Worm (Caenorhabditis elegans): ENCODE results near the gene C52E4.12.

C52E4.12 gene

ce11 chrV:12026878-12027477 lies 31.0 kb downstream of the C52E4.12 start (continued):
- peak; percentile 6 for TF ChIP-seq F13H6.1 (tag; optimal IDR thresholded peaks at IDR 0.05)
- no peak for TF ChIP-seq dve-1 (tag; optimal IDR thresholded peaks at IDR 0.05)
- TF ChIP-seq sox-2 (GFP tag; IDR thresholded peaks at IDR 0.05), result no peak
- no peak for TF ChIP-seq madf-2 (tag; optimal IDR thresholded peaks at IDR 0.05)
- TF ChIP-seq K02D7.2 (tag; optimal IDR thresholded peaks at IDR 0.05), result no peak
- no peak for TF ChIP-seq fkh-6 (tag; optimal IDR thresholded peaks at IDR 0.05)
- TF ChIP-seq odd-2 (tag; optimal IDR thresholded peaks at IDR 0.05), result no peak
- TF ChIP-seq eyg-1 (tag; optimal IDR thresholded peaks at IDR 0.05), result no peak
- no peak for TF ChIP-seq ceh-2 (tag; optimal IDR thresholded peaks at IDR 0.05)
- no peak for TF ChIP-seq nhr-232 (tag; optimal IDR thresholded peaks at IDR 0.05)
- TF ChIP-seq mec-3 (tag; optimal IDR thresholded peaks at IDR 0.05; ENCODE audit: borderline replicate concordance), result no peak
- peak; percentile 76 for TF ChIP-seq ceh-31 (tag; optimal IDR thresholded peaks at IDR 0.05)
- peak; percentile 43 for TF ChIP-seq ref-2 (tag; optimal IDR thresholded peaks at IDR 0.05)
- TF ChIP-seq tbx-7 (tag; optimal IDR thresholded peaks at IDR 0.05), result no peak
- TF ChIP-seq elt-4 (tag; optimal IDR thresholded peaks at IDR 0.05), result no peak
- TF ChIP-seq pros-1 (tag; optimal IDR thresholded peaks at IDR 0.05), result peak; percentile 53
- TF ChIP-seq npax-4 (tag; optimal IDR thresholded peaks at IDR 0.05), result no peak
- no peak for TF ChIP-seq hlh-30 (tag; optimal IDR thresholded peaks at IDR 0.05; ENCODE audit: insufficient read depth)
- no peak for TF ChIP-seq ets-4 (tag; optimal IDR thresholded peaks at IDR 0.05)
- no peak for TF ChIP-seq ama-1 (optimal IDR thresholded peaks at IDR 0.05)
- peak; percentile 74 for TF ChIP-seq unc-42 (tag; optimal IDR thresholded peaks at IDR 0.05)
- TF ChIP-seq dmd-4 (tag; optimal IDR thresholded peaks at IDR 0.05; ENCODE audit: borderline replicate concordance), result no peak
- TF ChIP-seq hlh-15 (tag; optimal IDR thresholded peaks at IDR 0.05), result no peak
- TF ChIP-seq fax-1 (tag; optimal IDR thresholded peaks at IDR 0.05), result no peak
- TF ChIP-seq unc-86 (tag; optimal IDR thresholded peaks at IDR 0.05), result no peak
- TF ChIP-seq pha-2 (tag; optimal IDR thresholded peaks at IDR 0.05), result no peak
- peak; percentile 53 for TF ChIP-seq tbx-2 (tag; optimal IDR thresholded peaks at IDR 0.05)
- no peak for TF ChIP-seq che-1 (tag; optimal IDR thresholded peaks at IDR 0.05)
- peak; percentile 37 for TF ChIP-seq sox-4 (tag; optimal IDR thresholded peaks at IDR 0.05)
- TF ChIP-seq hlh-6 (tag; optimal IDR thresholded peaks at IDR 0.05), result peak; percentile 33
- TF ChIP-seq ceh-18 (tag; optimal IDR thresholded peaks at IDR 0.05), result peak; percentile 89
- TF ChIP-seq nfya-1 (tag; optimal IDR thresholded peaks at IDR 0.05), result peak; percentile 48
- TF ChIP-seq sdc-2 (tag; optimal IDR thresholded peaks at IDR 0.05), result no peak
- no peak for TF ChIP-seq pha-4 (tag; optimal IDR thresholded peaks at IDR 0.05)
- TF ChIP-seq ceh-14 (tag; optimal IDR thresholded peaks at IDR 0.05), result peak; percentile 62
- no peak for TF ChIP-seq pqm-1 (tag; optimal IDR thresholded peaks at IDR 0.05)
- TF ChIP-seq pax-1 (tag; optimal IDR thresholded peaks at IDR 0.05), result no peak

DNA sequence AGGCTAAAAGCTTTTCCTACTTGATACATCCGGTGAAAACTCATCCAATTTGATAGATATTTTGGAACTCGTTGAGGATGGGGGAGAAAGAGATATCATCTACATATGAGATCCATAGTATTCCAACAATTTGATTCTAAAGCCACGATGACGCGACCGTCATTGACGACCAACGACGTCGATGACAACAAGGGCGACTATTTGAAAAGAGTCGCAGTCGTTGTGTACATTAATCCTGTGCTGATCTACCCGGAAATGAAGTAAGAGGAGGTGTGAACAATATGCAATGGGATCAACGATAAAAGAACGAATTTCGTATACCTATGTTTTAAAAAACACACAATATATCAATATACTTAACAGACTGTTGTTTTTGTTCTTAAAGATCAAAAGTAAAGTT lies 32.2 kb downstream of the C52E4.12 start:
- TF ChIP-seq ceh-14 (tag; optimal IDR thresholded peaks at IDR 0.05), result no peak
- TF ChIP-seq elt-2 (tag; optimal IDR thresholded peaks at IDR 0.05), result no peak
- TF ChIP-seq syd-9 (tag; optimal IDR thresholded peaks at IDR 0.05), result no peak
- no peak for TF ChIP-seq nfya-1 (tag; optimal IDR thresholded peaks at IDR 0.05)
- no peak for TF ChIP-seq hlh-30 (tag; optimal IDR thresholded peaks at IDR 0.05; ENCODE audit: insufficient read depth)
- no peak for TF ChIP-seq C08G9.2 (tag; optimal IDR thresholded peaks at IDR 0.05)
- TF ChIP-seq lin-11 (tag; optimal IDR thresholded peaks at IDR 0.05), result no peak
- TF ChIP-seq ceh-6 (GFP tag; optimal IDR thresholded peaks at IDR 0.05), result no peak
- no peak for TF ChIP-seq ceh-34 (tag; optimal IDR thresholded peaks at IDR 0.05)
- no peak for TF ChIP-seq madf-2 (tag; optimal IDR thresholded peaks at IDR 0.05)
- TF ChIP-seq unc-3 (GFP tag; conservative IDR thresholded peaks at IDR 0.05), result no peak
- no peak for TF ChIP-seq unc-3 (tag; optimal IDR thresholded peaks at IDR 0.05)
- no peak for TF ChIP-seq hlh-8 (tag; optimal IDR thresholded peaks at IDR 0.05)
- no peak for TF ChIP-seq ztf-16 (tag; optimal IDR thresholded peaks at IDR 0.05)
- TF ChIP-seq dmd-4 (tag; optimal IDR thresholded peaks at IDR 0.05; ENCODE audit: borderline replicate concordance), result no peak
- TF ChIP-seq K02D7.2 (tag; optimal IDR thresholded peaks at IDR 0.05), result no peak
- TF ChIP-seq ceh-30 (tag; optimal IDR thresholded peaks at IDR 0.05), result no peak
- no peak for TF ChIP-seq nhr-11 (tag; optimal IDR thresholded peaks at IDR 0.05)
- TF ChIP-seq pha-2 (tag; optimal IDR thresholded peaks at IDR 0.05), result no peak

Measured in whole organism, late embryonic.